Worm (Caenorhabditis elegans): Measurements from ENCODE around the gene Y51A2D.8.

- no peak for TF ChIP-seq mdl-1 (tag; optimal IDR thresholded peaks at IDR 0.05)
- no peak for TF ChIP-seq nhr-11 (tag; optimal IDR thresholded peaks at IDR 0.05)
- no peak for TF ChIP-seq Y116A8C.19 (tag; optimal IDR thresholded peaks at IDR 0.05; ENCODE audit: borderline replicate concordance)
- no peak for TF ChIP-seq fos-1 (tag; optimal IDR thresholded peaks at IDR 0.05)
- TF ChIP-seq tlp-1 (tag; optimal IDR thresholded peaks at IDR 0.05), result no peak
- TF ChIP-seq aly-2 (tag; optimal IDR thresholded peaks at IDR 0.05), result no peak
- TF ChIP-seq elt-3 (tag; optimal IDR thresholded peaks at IDR 0.05), result no peak
- no peak for TF ChIP-seq ztf-4 (tag; optimal IDR thresholded peaks at IDR 0.05)
Measured at ce11 chrV:18556488-18556887, 2.8 kb upstream of the Y51A2D.8 start, which contains the start of the genes ttr-24 and ttr-25.
